Fruit fly (Drosophila melanogaster): ENCODE measurements around the gene CG3308.

CG3308 gene

dm6 chr3R:21297387-21297956 is 23.9 kb upstream of the CG3308 start (continued):
- TF ChIP-seq dati (GFP tag; IDR thresholded peaks at IDR 0.05) (no peak), CG14667 (GFP tag; IDR thresholded peaks at IDR 0.05) (no peak), Hey (tag; optimal IDR thresholded peaks at IDR 0.05) (peak; percentile 77), dmrt99B (tag; optimal IDR thresholded peaks at IDR 0.05) (peak; percentile 60), CG17612 (GFP tag; IDR thresholded peaks at IDR 0.05) (no peak), ranshi (GFP tag; IDR thresholded peaks at IDR 0.05) (no peak), CG2678 (tag; optimal IDR thresholded peaks at IDR 0.05) (peak; percentile 88), otp (GFP tag; IDR thresholded peaks at IDR 0.05) (no peak), mld (GFP tag; IDR thresholded peaks at IDR 0.05; ENCODE audit: partially characterized antibody) (no peak), ATbp (GFP tag; optimal IDR thresholded peaks at IDR 0.05) (peak; percentile 95), grn (GFP tag; optimal IDR thresholded peaks at IDR 0.05) (peak; percentile 91), grau (tag; optimal IDR thresholded peaks at IDR 0.05) (peak; percentile 33), CkIIα-i1 (GFP tag; IDR thresholded peaks at IDR 0.05) (no peak), run (tag; optimal IDR thresholded peaks at IDR 0.05) (peak; percentile 11), ind (GFP tag; optimal IDR thresholded peaks at IDR 0.05) (no peak), CG1024 (GFP tag; IDR thresholded peaks at IDR 0.05) (no peak), ap (GFP tag; IDR thresholded peaks at IDR 0.05) (no peak), Drgx (GFP tag; IDR thresholded peaks at IDR 0.05) (no peak), disco-r (GFP tag; optimal IDR thresholded peaks at IDR 0.05) (peak; percentile 71), org-1 (GFP tag; optimal IDR thresholded peaks at IDR 0.05) (peak; percentile 75), vfl (GFP tag; optimal IDR thresholded peaks at IDR 0.05) (no peak), repo (GFP tag; optimal IDR thresholded peaks at IDR 0.05) (peak; percentile 53), CG34376 (GFP tag; optimal IDR thresholded peaks at IDR 0.05) (peak; percentile 91), CG17568 (GFP tag; optimal IDR thresholded peaks at IDR 0.05) (peak; percentile 92), Asciz (GFP tag; optimal IDR thresholded peaks at IDR 0.05) (peak; percentile 96), CG13424 (tag; optimal IDR thresholded peaks at IDR 0.05) (peak; percentile 72), dmrt11E (tag; optimal IDR thresholded peaks at IDR 0.05) (peak; percentile 12), CG7928 (GFP tag; optimal IDR thresholded peaks at IDR 0.05) (peak; percentile 59), esg (GFP tag; conservative IDR thresholded peaks at IDR 0.05) (no peak), CG18262 (tag; optimal IDR thresholded peaks at IDR 0.05) (peak; percentile 65), chinmo (GFP tag; IDR thresholded peaks at IDR 0.05; ENCODE audit: partially characterized antibody) (no peak), prd (optimal IDR thresholded peaks at IDR 0.05) (no peak), prd (GFP tag; IDR thresholded peaks at IDR 0.05) (no peak), CG15514 (GFP tag; optimal IDR thresholded peaks at IDR 0.05) (peak; percentile 58), kay (GFP tag; optimal IDR thresholded peaks at IDR 0.05) (peak; percentile 28), pfk (GFP tag; optimal IDR thresholded peaks at IDR 0.05) (peak; percentile 73), CG13296 (GFP tag; optimal IDR thresholded peaks at IDR 0.05) (peak; percentile 89), CG6654 (GFP tag; optimal IDR thresholded peaks at IDR 0.05) (no peak), wek (GFP tag; optimal IDR thresholded peaks at IDR 0.05) (peak; percentile 78), Myb (GFP tag; optimal IDR thresholded peaks at IDR 0.05) (peak; percentile 19), Oaz (GFP tag; IDR thresholded peaks at IDR 0.05) (no peak), CG6854 (GFP tag; optimal IDR thresholded peaks at IDR 0.05) (peak; percentile 69), sens-2 (GFP tag; IDR thresholded peaks at IDR 0.05) (no peak), CG5180 (GFP tag; optimal IDR thresholded peaks at IDR 0.05) (peak; percentile 79), CG17802 (tag; optimal IDR thresholded peaks at IDR 0.05) (no peak), z (GFP tag; IDR thresholded peaks at IDR 0.05) (no peak), tx (GFP tag; optimal IDR thresholded peaks at IDR 0.05) (peak; percentile 43), CG33213 (GFP tag; optimal IDR thresholded peaks at IDR 0.05) (peak; percentile 58), lola (GFP tag; optimal IDR thresholded peaks at IDR 0.05) (peak in 1 of 3 experiments; percentile 57), Poxn (GFP tag; IDR thresholded peaks at IDR 0.05) (no peak), h (optimal IDR thresholded peaks at IDR 0.05) (no peak)
